Fruit fly (Drosophila melanogaster) whole organism, embryonic: Measurements from ENCODE around the gene temp.

Experiments
- Atf3 ChIP-seq: fragments of 200-800 bp; sonication (Bioruptor generic); optimal IDR thresholded peaks from 3 replicates; lab custom pipeline; 2016; ENCODE audit warnings: missing biosample characterization, missing genetic modification characterization
- B-H2 ChIP-seq: fragments of 200-800 bp; sonication (Bioruptor generic); optimal IDR thresholded peaks from 2 replicates; lab custom pipeline; 2018; ENCODE audit warnings: missing biosample characterization, mild to moderate bottlenecking, missing genetic modification characterization
- Bteb2 ChIP-seq: fragments of 200-800 bp; sonication (Bioruptor generic); optimal IDR thresholded peaks from 2 replicates; lab custom pipeline; 2016; ENCODE audit warnings: missing biosample characterization, missing genetic modification characterization
- CG10209 ChIP-seq: fragments of 200-800 bp; sonication (Bioruptor generic); optimal IDR thresholded peaks from 3 replicates; lab custom pipeline; 2017; ENCODE audit warnings: missing biosample characterization, mild to moderate bottlenecking, missing genetic modification characterization, missing genetic modification reagents
- CG10543 ChIP-seq: fragments of 200-800 bp; sonication (Bioruptor generic); optimal IDR thresholded peaks from 3 replicates; lab custom pipeline; 2017; ENCODE audit warnings: missing biosample characterization, mild to moderate bottlenecking, missing genetic modification characterization, moderate library complexity
- CG11695 ChIP-seq: fragments of 200-800 bp; sonication (Bioruptor generic); IDR thresholded peaks from 3 replicates; pipeline ENCODE4 v1.3.6; 2022; ENCODE audit warnings: missing biosample characterization, missing genetic modification characterization
- CG12391 ChIP-seq: fragments of 200-800 bp; sonication (Bioruptor generic); optimal IDR thresholded peaks from 3 replicates; lab custom pipeline; 2018; ENCODE audit warnings: missing biosample characterization, mild to moderate bottlenecking, missing genetic modification characterization, moderate library complexity
- CG13296 ChIP-seq: fragments of 200-800 bp; sonication (Bioruptor generic); optimal IDR thresholded peaks from 3 replicates; lab custom pipeline; 2018; ENCODE audit warnings: missing biosample characterization, mild to moderate bottlenecking, missing genetic modification characterization
- CG14014 ChIP-seq: fragments of 200-800 bp; sonication (Bioruptor generic); IDR thresholded peaks from 2 replicates; pipeline ENCODE4 v1.3.6; 2022; ENCODE audit warnings: missing biosample characterization, missing genetic modification characterization
- CG14050 ChIP-seq: fragments of 200-800 bp; sonication (Bioruptor generic); IDR thresholded peaks from 3 replicates; pipeline ENCODE4 v1.3.6; 2022; ENCODE audit warnings: missing biosample characterization, missing genetic modification characterization
- CG17361 ChIP-seq: fragments of 200-800 bp; sonication (Bioruptor generic); IDR thresholded peaks from 3 replicates; pipeline ENCODE4 v1.3.6; 2022; ENCODE audit warnings: missing biosample characterization, missing genetic modification characterization
- CG17568 ChIP-seq: fragments of 200-800 bp; sonication (Bioruptor generic); optimal IDR thresholded peaks from 2 replicates; lab custom pipeline; 2018; ENCODE audit warnings: missing biosample characterization, mild to moderate bottlenecking, missing genetic modification characterization, moderate library complexity
- CG18619 ChIP-seq: fragments of 200-800 bp; sonication (Bioruptor generic); optimal IDR thresholded peaks from 3 replicates; lab custom pipeline; 2017; ENCODE audit warnings: missing biosample characterization, mild to moderate bottlenecking, missing genetic modification characterization
- CG2116 ChIP-seq: fragments of 200-800 bp; sonication (Bioruptor generic); optimal IDR thresholded peaks from 3 replicates; lab custom pipeline; 2018; ENCODE audit warnings: missing biosample characterization, mild to moderate bottlenecking, missing genetic modification characterization
- CG2875 ChIP-seq: fragments of 200-800 bp; sonication (Bioruptor generic); optimal IDR thresholded peaks from 2 replicates; lab custom pipeline; 2017; ENCODE audit warnings: missing biosample characterization, mild to moderate bottlenecking, missing genetic modification characterization, missing genetic modification reagents
- CG33213 ChIP-seq: fragments of 200-800 bp; sonication (Bioruptor generic); optimal IDR thresholded peaks from 3 replicates; lab custom pipeline; 2016; ENCODE audit warnings: missing biosample characterization, missing genetic modification characterization
- CG34422 ChIP-seq: fragments of 200-800 bp; sonication (Bioruptor generic); IDR thresholded peaks from 3 replicates; pipeline ENCODE4 v1.3.6; 2022; ENCODE audit warnings: missing biosample characterization, missing genetic modification characterization
- CG3847 ChIP-seq: fragments of 200-800 bp; sonication (Bioruptor generic); IDR thresholded peaks from 2 replicates; pipeline ENCODE4 v1.3.6; 2022; ENCODE audit warnings: missing biosample characterization, missing genetic modification characterization
- CG3995 ChIP-seq: fragments of 200-800 bp; sonication (Bioruptor generic); optimal IDR thresholded peaks from 3 replicates; lab custom pipeline; 2016; ENCODE audit warnings: missing biosample characterization, missing genetic modification characterization
- CG4328 ChIP-seq: fragments of 200-800 bp; sonication (Bioruptor generic); optimal IDR thresholded peaks from 3 replicates; lab custom pipeline; 2017; ENCODE audit warnings: missing biosample characterization, missing genetic modification reagents, missing genetic modification characterization
- CG5245 ChIP-seq: fragments of 200-800 bp; sonication (Bioruptor generic); optimal IDR thresholded peaks from 3 replicates; lab custom pipeline; 2016; ENCODE audit warnings: missing biosample characterization, missing genetic modification characterization
- CG6175 ChIP-seq: fragments of 200-800 bp; sonication (Bioruptor generic); IDR thresholded peaks from 3 replicates; pipeline ENCODE4 v1.3.6; 2022; ENCODE audit warnings: missing biosample characterization, missing genetic modification characterization
- CG6654 ChIP-seq: fragments of 200-800 bp; sonication (Bioruptor generic); optimal IDR thresholded peaks from 2 replicates; lab custom pipeline; 2017; ENCODE audit warnings: missing biosample characterization, mild to moderate bottlenecking, missing genetic modification characterization
- CG7556 ChIP-seq: fragments of 200-800 bp; sonication (Bioruptor generic); optimal IDR thresholded peaks from 2 replicates; lab custom pipeline; 2017; ENCODE audit warnings: missing biosample characterization, mild to moderate bottlenecking, missing genetic modification characterization
- CG7839 ChIP-seq: fragments of 200-800 bp; sonication (Bioruptor generic); optimal IDR thresholded peaks from 3 replicates; lab custom pipeline; 2018; ENCODE audit warnings: missing biosample characterization, mild to moderate bottlenecking, missing genetic modification characterization, moderate library complexity
- CG7963 ChIP-seq: fragments of 200-800 bp; sonication (Bioruptor generic); IDR thresholded peaks from 3 replicates; pipeline ENCODE4 v1.3.6; 2022; ENCODE audit warnings: missing biosample characterization, missing genetic modification characterization; ENCODE audit not compliant: partially characterized antibody
- CG9727 ChIP-seq: fragments of 200-800 bp; sonication (Bioruptor generic); optimal IDR thresholded peaks from 3 replicates; lab custom pipeline; 2017; ENCODE audit warnings: missing biosample characterization, mild to moderate bottlenecking, missing genetic modification characterization
- Doc3 ChIP-seq: fragments of 200-800 bp; sonication (Bioruptor generic); IDR thresholded peaks from 3 replicates; pipeline ENCODE4 v1.3.6; 2022; ENCODE audit warnings: missing biosample characterization, missing genetic modification characterization; ENCODE audit not compliant: partially characterized antibody
- Fer2 ChIP-seq: fragments of 200-800 bp; sonication (Bioruptor generic); optimal IDR thresholded peaks from 2 replicates; lab custom pipeline; 2018; ENCODE audit warnings: missing biosample characterization, mild to moderate bottlenecking, missing genetic modification characterization, moderate library complexity
- Fer3 ChIP-seq: fragments of 200-800 bp; sonication (Bioruptor generic); optimal IDR thresholded peaks from 2 replicates; lab custom pipeline; 2018; ENCODE audit warnings: missing biosample characterization, mild to moderate bottlenecking, missing genetic modification characterization, moderate library complexity
- HLH3B ChIP-seq: fragments of 200-800 bp; sonication (Bioruptor generic); IDR thresholded peaks from 2 replicates; pipeline ENCODE4 v1.3.6; 2022; ENCODE audit warnings: missing biosample characterization, missing genetic modification characterization
- Hand ChIP-seq: fragments of 200-800 bp; sonication (Bioruptor generic); optimal IDR thresholded peaks from 2 replicates; lab custom pipeline; 2017; ENCODE audit warnings: mild to moderate bottlenecking, missing biosample characterization, missing genetic modification reagents, missing genetic modification characterization
- Neu2 ChIP-seq: fragments of 200-800 bp; sonication (Bioruptor generic); optimal IDR thresholded peaks from 3 replicates; lab custom pipeline; 2016; ENCODE audit warnings: missing biosample characterization, missing genetic modification characterization, borderline replicate concordance
- Nf-YA ChIP-seq: fragments of 200-800 bp; sonication (Bioruptor generic); IDR thresholded peaks from 2 replicates; pipeline ENCODE4 v1.3.6; 2022; ENCODE audit warnings: missing biosample characterization, missing genetic modification characterization
- Nf-YB ChIP-seq: fragments of 200-800 bp; sonication (Bioruptor generic); optimal IDR thresholded peaks from 3 replicates; lab custom pipeline; 2019; ENCODE audit warnings: missing biosample characterization, mild to moderate bottlenecking, missing genetic modification characterization, moderate library complexity
- Spps ChIP-seq: fragments of 200-800 bp; sonication (Bioruptor generic); optimal IDR thresholded peaks from 2 replicates; lab custom pipeline; 2018; ENCODE audit warnings: missing biosample characterization, mild to moderate bottlenecking, missing genetic modification characterization
- Tbp ChIP-seq: fragments of >200 bp; optimal IDR thresholded peaks from 2 replicates; lab custom pipeline; 2018; ENCODE audit warnings: missing biosample characterization, missing genetic modification characterization
- aop ChIP-seq: fragments of 200-800 bp; sonication (Bioruptor generic); IDR thresholded peaks from 2 replicates; pipeline ENCODE4 v1.3.6; 2022; ENCODE audit warnings: missing biosample characterization, missing genetic modification characterization
- ham ChIP-seq: fragments of 200-800 bp; sonication (Bioruptor generic); IDR thresholded peaks from 2 replicates; pipeline ENCODE4 v1.3.6; 2022; ENCODE audit warnings: missing biosample characterization, missing genetic modification characterization
- her ChIP-seq: fragments of 200-800 bp; sonication (Bioruptor generic); optimal IDR thresholded peaks from 2 replicates; lab custom pipeline; 2016; ENCODE audit warnings: missing biosample characterization, missing genetic modification characterization
- hkb ChIP-seq, 2 experiments: fragments of 200-800 bp in 1 of 2; fragments of >200 bp in 1 of 2; sonication (Bioruptor generic) in 1 of 2; IDR thresholded peaks in 1 of 2; optimal IDR thresholded peaks in 1 of 2; 2 replicates each; pipeline versions ENCODE4 v1.3.6 to Lab custom; 2017 to 2022; ENCODE audit warnings: missing biosample characterization in 1 of 2, missing genetic modification characterization in 1 of 2
- kni ChIP-seq: fragments of 200-800 bp; sonication (Bioruptor generic); optimal IDR thresholded peaks from 3 replicates; lab custom pipeline; 2017; ENCODE audit warnings: mild to moderate bottlenecking, missing biosample characterization, missing genetic modification reagents, missing genetic modification characterization
- onecut ChIP-seq: fragments of 200-800 bp; sonication (Bioruptor generic); IDR thresholded peaks from 2 replicates; pipeline ENCODE4 v1.3.6; 2022; ENCODE audit warnings: missing biosample characterization, missing genetic modification characterization
- pum ChIP-seq: fragments of 200-800 bp; sonication (Bioruptor generic); optimal IDR thresholded peaks from 2 replicates; lab custom pipeline; 2016; ENCODE audit warnings: missing biosample characterization, missing genetic modification characterization
- repo ChIP-seq: fragments of 200-800 bp; sonication (Bioruptor generic); optimal IDR thresholded peaks from 2 replicates; lab custom pipeline; 2016; ENCODE audit warnings: missing biosample characterization, missing genetic modification characterization
- schlank ChIP-seq: fragments of 200-800 bp; sonication (Bioruptor generic); optimal IDR thresholded peaks from 2 replicates; lab custom pipeline; 2018; ENCODE audit warnings: missing biosample characterization, mild to moderate bottlenecking, missing genetic modification characterization
- sim ChIP-seq: fragments of 200-800 bp; sonication (Bioruptor generic); IDR thresholded peaks from 2 replicates; pipeline ENCODE4 v1.3.6; 2022; ENCODE audit warnings: missing biosample characterization, missing genetic modification characterization
- stc ChIP-seq: fragments of 200-800 bp; sonication (Bioruptor generic); IDR thresholded peaks from 2 replicates; pipeline ENCODE4 v1.3.6; 2022; ENCODE audit warnings: missing biosample characterization, missing genetic modification characterization
- sug ChIP-seq: fragments of 200-800 bp; optimal IDR thresholded peaks from 2 replicates; lab custom pipeline; 2019; ENCODE audit warnings: missing biosample characterization, mild to moderate bottlenecking, missing genetic modification characterization, moderate library complexity
- tap ChIP-seq: fragments of 200-800 bp; optimal IDR thresholded peaks from 3 replicates; lab custom pipeline; 2019; ENCODE audit warnings: missing biosample characterization, mild to moderate bottlenecking, missing genetic modification characterization, moderate library complexity
- z ChIP-seq: fragments of 200-800 bp; sonication (Bioruptor generic); IDR thresholded peaks from 3 replicates; pipeline ENCODE4 v1.3.6; 2022; ENCODE audit warnings: missing biosample characterization, missing genetic modification characterization

Gene temp

DNA sequence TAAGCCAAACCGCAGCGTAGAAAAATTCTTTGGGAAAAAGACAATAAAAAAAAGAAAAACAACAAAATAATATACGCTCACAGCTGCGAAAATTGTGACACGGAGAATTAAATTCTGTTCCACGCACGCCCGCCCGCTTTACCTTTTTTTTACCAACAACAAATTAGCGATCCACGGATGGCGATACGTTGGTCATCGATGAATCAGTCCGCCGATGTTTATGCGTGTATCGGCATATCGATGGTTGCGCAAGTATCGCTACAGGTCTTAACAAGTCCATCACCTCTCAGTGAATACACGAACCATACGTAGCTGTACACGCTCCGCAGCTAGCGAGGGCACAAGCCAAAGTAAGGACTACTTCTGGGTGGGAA, 8.2 kb upstream of the temp start, which contains the start of gene CG2924 (continued):
- TF ChIP-seq CG2875 (GFP tag; lab: Kevin White, UChicago) (no peak), CG18619 (peak; percentile 27), CG10543 (peak; percentile 18), CG12391 (tag; lab: Kevin White, UChicago) (peak; percentile 66), CG3847 (peak; percentile 73), CG4328 (no peak), z (no peak), CG34422 (GFP tag; lab: Robert Waterston, UW) (peak; percentile 73), Nf-YB (GFP tag; lab: Kevin White, UChicago) (peak; percentile 33), CG7839 (tag; lab: Kevin White, UChicago) (peak; percentile 16), CG11695 (GFP tag; lab: Robert Waterston, UW) (no peak), hkb (optimal IDR thresholded peaks at IDR 0.05; lab: Kevin White, UChicago) (no peak), hkb (GFP tag; IDR thresholded peaks at IDR 0.05; lab: Robert Waterston, UW) (no peak), CG13296 (peak; percentile 36), Spps (tag; lab: Kevin White, UChicago) (no peak), Bteb2 (peak; percentile 50), CG10209 (GFP tag; lab: Kevin White, UChicago) (peak; percentile 23), Fer2 (tag; lab: Kevin White, UChicago) (peak; percentile 4), schlank (no peak), her (GFP tag; lab: Kevin White, UChicago) (peak; percentile 71), CG9727 (GFP tag; lab: Kevin White, UChicago) (no peak), B-H2 (GFP tag; lab: Kevin White, UChicago) (peak; percentile 69), sug (tag; lab: Kevin White, UChicago) (peak; percentile 63), CG6175 (no peak), tap (tag; lab: Kevin White, UChicago) (no peak), stc (GFP tag; lab: Robert Waterston, UW) (no peak), aop (GFP tag; lab: Robert Waterston, UW) (no peak), repo (GFP tag; lab: Kevin White, UChicago) (no peak), CG6654 (GFP tag; lab: Kevin White, UChicago) (no peak), Neu2 (GFP tag; lab: Kevin White, UChicago) (peak; percentile 17), CG14014 (GFP tag; lab: Robert Waterston, UW) (0 out of 2 replicates have a peak, but pooled peaks have one; percentile 43), HLH3B (GFP tag; lab: Robert Waterston, UW) (no peak), CG17568 (GFP tag; lab: Kevin White, UChicago) (no peak), CG7963 (GFP tag; lab: Robert Waterston, UW) (peak; percentile 99), CG7556 (GFP tag; lab: Kevin White, UChicago) (no peak), Atf3 (GFP tag; lab: Kevin White, UChicago) (no peak), CG3995 (GFP tag; lab: Kevin White, UChicago) (peak; percentile 24), Hand (no peak), CG2116 (GFP tag; lab: Kevin White, UChicago) (peak; percentile 87), CG17361 (0 out of 3 replicates have a peak, but pooled peaks have one; percentile 24), CG5245 (GFP tag; lab: Kevin White, UChicago) (peak; percentile 21), Tbp (no peak), kni (GFP tag; lab: Kevin White, UChicago) (peak; percentile 11), Nf-YA (GFP tag; lab: Robert Waterston, UW) (no peak), Fer3 (tag; lab: Kevin White, UChicago) (no peak), ham (no peak), CG14050 (GFP tag; lab: Robert Waterston, UW) (no peak), CG33213 (peak; percentile 83), sim (GFP tag; lab: Robert Waterston, UW) (no peak), pum (GFP tag; lab: Kevin White, UChicago) (peak; percentile 52), onecut (GFP tag; lab: Robert Waterston, UW) (no peak), Doc3 (GFP tag; lab: Robert Waterston, UW) (peak; percentile 98)
